Worm (Caenorhabditis elegans): ENCODE data around the gene T13F3.4.

DNA sequence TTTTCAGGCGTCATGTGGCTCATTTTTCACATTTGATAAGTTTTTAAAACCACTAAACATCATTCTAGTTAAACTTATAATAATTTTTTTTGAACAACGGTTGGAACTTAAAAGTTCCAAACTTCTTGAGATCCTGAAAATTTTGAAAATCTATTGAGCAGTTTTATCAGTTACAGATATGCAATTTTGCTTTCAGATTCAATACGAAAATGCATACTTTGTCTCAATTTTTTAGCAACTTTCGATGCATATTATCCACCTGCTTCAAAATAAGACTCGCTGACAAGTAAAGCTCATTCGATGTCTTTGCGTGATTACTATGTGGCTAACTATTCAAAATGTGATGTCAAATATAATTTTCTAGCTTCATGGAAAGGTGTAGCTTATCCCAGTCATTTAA, 19.8 kb downstream of the T13F3.4 start, which contains the start of gene srh-95:
- no peak for TF ChIP-seq nhr-76 (tag; optimal IDR thresholded peaks at IDR 0.05)
- no peak for TF ChIP-seq elt-3 (tag; optimal IDR thresholded peaks at IDR 0.05)
- no peak for TF ChIP-seq nhr-67 (tag; optimal IDR thresholded peaks at IDR 0.05)
- no peak for TF ChIP-seq elt-2 (tag; optimal IDR thresholded peaks at IDR 0.05)

Data from whole organism, L3 larva.